Worm (Caenorhabditis elegans): ENCODE measurements around the gene acdh-13.

acdh-13 gene

DNA sequence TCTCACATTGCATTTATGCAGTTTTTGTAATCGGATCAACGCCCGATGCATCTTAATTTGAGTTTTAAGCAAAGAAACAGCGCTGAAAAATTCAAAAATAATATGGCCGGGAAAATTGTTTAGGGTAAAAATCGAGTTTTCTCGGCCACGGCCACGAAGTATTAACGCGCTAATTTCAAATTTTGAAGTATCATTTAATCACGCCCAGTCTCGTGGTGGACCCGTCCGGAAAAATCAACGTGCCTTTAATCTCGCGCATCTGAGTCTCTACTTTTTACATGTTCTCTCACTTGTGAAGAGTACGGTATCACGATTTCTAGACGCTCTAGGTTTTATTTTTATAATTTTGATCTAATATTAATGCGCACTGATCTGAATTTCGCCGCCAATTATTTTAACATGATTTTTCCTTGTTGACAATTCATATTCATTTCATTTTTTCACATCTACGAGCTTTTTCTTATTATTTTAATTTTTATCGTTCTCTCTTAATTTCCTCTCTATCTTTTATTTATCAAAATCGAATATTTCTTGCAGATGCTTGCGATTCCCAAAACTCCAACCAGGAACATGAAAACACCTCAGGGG is at the start of gene acdh-13, which contains the start of gene mesp-1:
Gene acdh-13, minus strand, starts transcription at position 51 of the 588 bp plus-strand sequence.
Gene mesp-1, plus strand, starts transcription at position 538 of the 588 bp plus-strand sequence.
- TF ChIP-seq tbx-37 (GFP tag; conservative IDR thresholded peaks at IDR 0.05) (peak; percentile 54; the same call in 1 of the 2 replicates), tbx-11 (GFP tag; IDR thresholded peaks at IDR 0.05) (no peak)

- no peak for TF ChIP-seq tra-4 (tag; optimal IDR thresholded peaks at IDR 0.05)
- no peak for TF ChIP-seq ceh-13 (GFP tag; optimal IDR thresholded peaks at IDR 0.05)
- no peak for TF ChIP-seq B0310.2 (tag; optimal IDR thresholded peaks at IDR 0.05)
- TF ChIP-seq sea-1 (GFP tag; conservative IDR thresholded peaks at IDR 0.05), result no peak
- TF ChIP-seq hnd-1 (tag; optimal IDR thresholded peaks at IDR 0.05), result no peak
- no peak for TF ChIP-seq pes-1 (GFP tag; IDR thresholded peaks at IDR 0.05)
- TF ChIP-seq scrt-1 (GFP tag; IDR thresholded peaks at IDR 0.05), result no peak
- TF ChIP-seq tbx-11 (GFP tag; IDR thresholded peaks at IDR 0.05), result no peak
- TF ChIP-seq ceh-36 (tag; optimal IDR thresholded peaks at IDR 0.05), result no peak
- no peak for TF ChIP-seq flt-1 (GFP tag; IDR thresholded peaks at IDR 0.05)
These were observed 43.6 kb upstream of the acdh-13 start for ce11 chrIV:8542272-8542671.

DNA sequence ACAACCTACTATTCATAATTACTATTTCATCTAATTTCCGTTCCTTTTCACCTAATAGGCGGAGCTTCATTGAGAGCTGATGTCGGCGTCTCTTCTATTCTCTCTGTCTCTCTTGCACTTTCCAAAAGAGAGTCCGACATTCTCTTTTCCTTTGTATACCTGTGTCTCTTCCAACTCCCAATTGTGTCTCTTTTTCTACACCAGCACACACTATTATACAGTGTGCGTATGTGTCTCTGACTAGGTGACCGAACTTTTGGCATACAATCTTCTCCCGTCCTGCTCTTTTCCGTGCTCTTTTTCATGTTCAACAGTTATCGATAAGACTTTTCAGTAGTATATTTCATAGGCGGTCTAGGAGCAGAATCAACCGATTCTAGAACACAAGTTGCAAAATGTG is 41.6 kb upstream of the acdh-13 start:
- TF ChIP-seq ama-1 (optimal IDR thresholded peaks at IDR 0.05), result no peak
- TF ChIP-seq tbx-37 (GFP tag; conservative IDR thresholded peaks at IDR 0.05), result no peak
- TF ChIP-seq F13C5.2 (tag; optimal IDR thresholded peaks at IDR 0.05), result peak; percentile 19
- TF ChIP-seq tbx-11 (GFP tag; IDR thresholded peaks at IDR 0.05), result no peak
- TF ChIP-seq tra-4 (tag; optimal IDR thresholded peaks at IDR 0.05), result no peak

DNA sequence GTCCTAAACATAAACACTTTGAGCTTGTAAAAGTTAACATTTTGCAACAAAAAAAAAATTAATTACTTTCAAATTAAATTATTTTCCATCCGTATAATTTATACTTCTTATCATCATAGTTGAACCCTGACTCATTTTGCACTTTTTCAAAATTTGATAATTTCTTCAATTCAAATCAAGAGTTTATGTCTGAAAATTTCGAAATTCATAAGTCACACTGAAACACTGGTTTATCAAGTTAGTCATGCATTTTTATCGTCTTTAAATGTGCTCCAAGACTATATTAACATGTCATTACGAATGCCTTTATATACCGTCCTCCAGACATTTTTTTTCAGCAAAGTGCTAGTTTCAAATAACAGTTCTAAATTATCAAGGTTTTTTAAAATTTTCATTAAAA is 41.0 kb upstream of the acdh-13 start:
- TF ChIP-seq ceh-13 (GFP tag; optimal IDR thresholded peaks at IDR 0.05) (no peak), hmg-4 (GFP tag; optimal IDR thresholded peaks at IDR 0.05) (no peak), tra-4 (tag; optimal IDR thresholded peaks at IDR 0.05) (no peak), B0310.2 (tag; optimal IDR thresholded peaks at IDR 0.05) (no peak), hmbx-1 (tag; optimal IDR thresholded peaks at IDR 0.05) (no peak), tbx-11 (GFP tag; IDR thresholded peaks at IDR 0.05) (no peak)

DNA sequence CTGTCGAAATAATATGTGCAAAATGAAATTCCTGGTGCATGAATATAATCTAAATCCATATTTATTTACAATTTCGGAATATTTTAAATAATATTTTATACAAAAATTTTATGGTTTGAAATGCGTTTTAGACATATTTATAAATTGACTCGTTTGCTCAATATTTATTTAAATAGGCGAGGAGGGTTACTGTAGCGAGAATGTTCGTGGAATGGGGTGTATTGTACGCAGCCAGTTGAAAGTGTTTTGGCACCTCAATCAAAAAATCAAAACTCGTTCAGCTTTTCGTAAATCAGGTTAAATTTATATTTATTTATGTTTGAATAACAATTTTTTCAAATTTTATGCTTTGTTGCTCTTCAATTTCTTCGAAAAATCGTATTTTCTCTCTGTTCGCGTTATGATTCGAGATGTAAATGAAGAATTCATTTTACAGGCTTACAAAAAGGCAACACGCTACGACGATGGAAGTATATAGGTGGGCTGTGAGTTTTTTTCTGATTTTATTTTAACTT is 40.1 kb upstream of the acdh-13 start, which contains the start of gene hyl-1:
Gene hyl-1, plus strand, starts transcription at position 465 of the 515 bp plus-strand sequence.
- no peak for TF ChIP-seq tbx-37 (GFP tag; conservative IDR thresholded peaks at IDR 0.05)

DNA sequence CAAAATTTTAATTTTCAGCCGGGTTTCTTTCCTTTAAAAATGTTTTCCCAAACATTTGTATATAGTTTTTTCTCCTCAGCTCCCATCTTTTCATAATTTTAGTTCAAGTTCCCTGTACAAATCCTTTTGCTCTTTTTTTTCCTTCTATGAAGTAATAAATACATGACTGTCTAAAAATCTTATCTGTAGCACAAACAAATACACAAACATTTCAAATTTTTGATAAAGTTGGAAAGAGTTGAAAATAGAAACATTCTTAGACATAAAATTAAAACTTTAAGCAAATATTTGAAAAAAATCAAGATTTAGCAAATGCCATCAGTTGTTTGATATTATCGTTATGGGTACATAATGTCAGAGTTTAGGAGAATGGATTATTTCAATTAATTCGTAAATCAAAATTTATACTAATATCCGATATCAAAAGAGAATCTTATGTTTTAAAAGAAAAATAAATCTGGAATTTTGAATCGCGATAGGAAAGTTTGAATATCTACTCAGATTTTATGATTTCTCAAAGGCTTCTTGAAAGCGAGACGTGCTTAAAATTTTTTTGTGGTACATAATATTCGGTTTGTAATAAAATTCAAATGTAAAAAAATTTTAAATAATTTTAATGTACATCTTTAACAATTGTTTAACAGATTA is 39.5 kb upstream of the acdh-13 start:
- no peak for TF ChIP-seq ets-7 (tag; optimal IDR thresholded peaks at IDR 0.05)
- no peak for TF ChIP-seq F13C5.2 (tag; optimal IDR thresholded peaks at IDR 0.05)
- no peak for TF ChIP-seq hnd-1 (tag; optimal IDR thresholded peaks at IDR 0.05)
- TF ChIP-seq flt-1 (GFP tag; IDR thresholded peaks at IDR 0.05), result no peak
- no peak for TF ChIP-seq scrt-1 (GFP tag; IDR thresholded peaks at IDR 0.05)
- no peak for TF ChIP-seq tbx-37 (GFP tag; conservative IDR thresholded peaks at IDR 0.05)
- no peak for TF ChIP-seq ceh-36 (tag; optimal IDR thresholded peaks at IDR 0.05)
- TF ChIP-seq ceh-13 (GFP tag; optimal IDR thresholded peaks at IDR 0.05), result no peak
- TF ChIP-seq ama-1 (optimal IDR thresholded peaks at IDR 0.05), result no peak
- TF ChIP-seq B0310.2 (tag; optimal IDR thresholded peaks at IDR 0.05), result no peak
- no peak for TF ChIP-seq sea-1 (GFP tag; conservative IDR thresholded peaks at IDR 0.05)
- no peak for TF ChIP-seq hmbx-1 (tag; optimal IDR thresholded peaks at IDR 0.05)
- no peak for TF ChIP-seq tbx-11 (GFP tag; IDR thresholded peaks at IDR 0.05)
- TF ChIP-seq aly-1 (tag; optimal IDR thresholded peaks at IDR 0.05), result no peak
- no peak for TF ChIP-seq tra-4 (tag; optimal IDR thresholded peaks at IDR 0.05)
- no peak for TF ChIP-seq hmg-4 (GFP tag; optimal IDR thresholded peaks at IDR 0.05)
- no peak for TF ChIP-seq pes-1 (GFP tag; IDR thresholded peaks at IDR 0.05)

DNA sequence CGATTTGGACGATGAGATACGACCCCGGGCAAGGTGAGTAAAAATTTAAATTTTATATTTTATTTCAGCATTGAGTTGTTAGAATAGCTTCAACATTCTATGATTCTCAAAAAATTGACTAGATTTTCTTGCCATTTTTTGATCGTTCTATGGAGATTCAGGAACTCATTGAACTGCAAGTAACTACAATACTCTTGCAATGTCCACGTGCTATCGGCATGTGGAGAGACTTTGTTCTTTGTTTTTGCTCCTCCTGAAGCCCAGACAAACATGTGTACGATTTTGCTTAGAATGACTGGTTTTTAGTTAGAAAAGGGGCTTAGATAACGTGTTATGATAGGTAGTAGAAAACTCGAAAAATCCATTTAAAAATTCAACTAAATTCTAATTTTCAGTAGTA is 37.3 kb upstream of the acdh-13 start:
- TF ChIP-seq scrt-1 (GFP tag; IDR thresholded peaks at IDR 0.05) (no peak), flt-1 (GFP tag; IDR thresholded peaks at IDR 0.05) (no peak), F13C5.2 (tag; optimal IDR thresholded peaks at IDR 0.05) (no peak), pes-1 (GFP tag; IDR thresholded peaks at IDR 0.05) (no peak), tbx-37 (GFP tag; conservative IDR thresholded peaks at IDR 0.05) (no peak), B0310.2 (tag; optimal IDR thresholded peaks at IDR 0.05) (no peak), ets-7 (tag; optimal IDR thresholded peaks at IDR 0.05) (no peak)

DNA sequence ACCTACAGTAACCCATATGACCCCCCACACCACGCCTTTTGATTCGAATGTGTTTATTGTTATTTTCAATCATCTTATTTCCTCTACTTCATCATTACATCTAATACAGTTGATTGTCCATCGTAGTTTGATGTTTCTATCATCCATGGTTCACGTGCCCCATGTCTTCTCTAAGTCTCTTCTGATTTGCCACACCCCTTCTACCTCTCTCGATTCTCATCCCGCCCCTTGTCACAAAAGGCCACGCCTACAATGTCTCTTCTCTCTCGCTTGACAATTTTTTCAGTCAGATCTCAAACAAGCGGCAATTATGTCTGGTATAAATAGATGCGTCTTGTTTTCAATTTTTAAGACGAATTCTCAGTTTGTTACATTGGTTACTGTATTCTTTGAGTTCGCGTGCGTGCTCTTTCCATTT is 36.4 kb upstream of the acdh-13 start:
- no peak for TF ChIP-seq tbx-37 (GFP tag; conservative IDR thresholded peaks at IDR 0.05)
- TF ChIP-seq tbx-11 (GFP tag; IDR thresholded peaks at IDR 0.05), result no peak
- TF ChIP-seq scrt-1 (GFP tag; IDR thresholded peaks at IDR 0.05), result no peak
- no peak for TF ChIP-seq hmbx-1 (tag; optimal IDR thresholded peaks at IDR 0.05)
- no peak for TF ChIP-seq ets-7 (tag; optimal IDR thresholded peaks at IDR 0.05)
- no peak for TF ChIP-seq ceh-13 (GFP tag; optimal IDR thresholded peaks at IDR 0.05)
- TF ChIP-seq flt-1 (GFP tag; IDR thresholded peaks at IDR 0.05), result no peak
- no peak for TF ChIP-seq B0310.2 (tag; optimal IDR thresholded peaks at IDR 0.05)
- no peak for TF ChIP-seq aly-1 (tag; optimal IDR thresholded peaks at IDR 0.05)
- no peak for TF ChIP-seq F13C5.2 (tag; optimal IDR thresholded peaks at IDR 0.05)
- TF ChIP-seq pes-1 (GFP tag; IDR thresholded peaks at IDR 0.05), result no peak
- no peak for TF ChIP-seq hmg-4 (GFP tag; optimal IDR thresholded peaks at IDR 0.05)
- TF ChIP-seq hnd-1 (tag; optimal IDR thresholded peaks at IDR 0.05), result no peak
